Worm (Caenorhabditis elegans) whole organism, L3 larva: ENCODE data around the gene F18A12.2.

ENCODE experiments used
- jun-1 ChIP-seq: fragments of 150-350 bp; optimal IDR thresholded peaks from 2 replicates; lab custom pipeline; 2014; ENCODE audit warnings: missing biosample characterization, missing genetic modification reagents, missing genetic modification characterization
- nhr-11 ChIP-seq: fragments of 150-350 bp; optimal IDR thresholded peaks from 2 replicates; lab custom pipeline; 2014; ENCODE audit warnings: missing biosample characterization, missing genetic modification characterization
- nhr-23 ChIP-seq: fragments of 150-350 bp; optimal IDR thresholded peaks from 2 replicates; lab custom pipeline; 2014; ENCODE audit warnings: missing biosample characterization, missing genetic modification reagents, missing genetic modification characterization
- nhr-25 ChIP-seq: sonication (generic microtip); optimal IDR thresholded peaks from 2 replicates; lab custom pipeline; 2017; ENCODE audit warnings: missing biosample characterization, missing genetic modification characterization
- snpc-4 ChIP-seq: fragments of 150-350 bp; optimal IDR thresholded peaks from 2 replicates; lab custom pipeline; 2014; ENCODE audit warnings: missing biosample characterization, missing genetic modification characterization
- tbx-2 ChIP-seq: sonication (generic microtip); optimal IDR thresholded peaks from 2 replicates; lab custom pipeline; 2016; ENCODE audit warnings: mild to moderate bottlenecking, missing genetic modification characterization, missing compliant biosample characterization
- unc-62 ChIP-seq: fragments of 150-350 bp; sonication (generic microtip); optimal IDR thresholded peaks from 4 replicates; lab custom pipeline; 2014; ENCODE audit warnings: missing biosample characterization, missing genetic modification reagents, missing genetic modification characterization
- zag-1 ChIP-seq: fragments of 150-350 bp; optimal IDR thresholded peaks from 2 replicates; lab custom pipeline; 2014; ENCODE audit warnings: missing biosample characterization, missing genetic modification characterization

DNA sequence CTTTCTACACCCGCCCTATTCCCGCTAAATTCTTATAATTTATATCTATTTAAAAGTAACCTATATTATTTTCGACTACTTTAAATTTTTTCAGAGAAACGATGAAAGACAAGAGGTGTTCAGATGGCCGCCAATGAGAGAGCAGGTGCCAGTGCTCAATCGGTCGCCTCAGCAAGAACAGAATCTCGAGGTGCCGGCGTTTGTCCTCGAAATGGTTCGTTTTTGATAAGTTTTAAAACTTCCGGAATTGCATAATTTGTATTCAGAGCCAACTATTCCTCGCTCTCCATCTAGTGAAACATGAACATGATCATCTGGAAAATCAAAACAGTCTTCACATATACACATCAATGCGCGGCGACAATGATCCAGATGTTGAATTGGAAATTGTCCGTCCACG is 43.6 kb upstream of the F18A12.2 start, which contains the start of gene bath-23:
- TF ChIP-seq nhr-25 (no peak), unc-62 (GFP tag; lab: Kevin White, UChicago) (no peak), nhr-23 (tag; lab: Kevin White, UChicago) (no peak), jun-1 (tag; lab: Kevin White, UChicago) (no peak), snpc-4 (tag; lab: Kevin White, UChicago) (no peak), tbx-2 (no peak), zag-1 (tag; lab: Kevin White, UChicago) (no peak), nhr-11 (tag; lab: Kevin White, UChicago) (no peak)
